Worm (Caenorhabditis elegans) whole organism, late embryonic: ENCODE results near the gene clec-88.
A peak's percentile ranks its signal among the peaks of the same experiment; 100 is the strongest.

Experiments used
- F13H6.1 ChIP-seq: sonication (generic microtip); optimal IDR thresholded peaks from 2 replicates; lab custom pipeline; 2016; ENCODE audit warnings: missing genetic modification characterization, missing compliant biosample characterization
- T23F11.4 ChIP-seq: fragments of 200-800 bp; sonication (Bioruptor generic); optimal IDR thresholded peaks from 2 replicates; lab custom pipeline; 2018; ENCODE audit warnings: mild to moderate bottlenecking, missing genetic modification characterization, missing compliant biosample characterization
- ceh-14 ChIP-seq: sonication (generic microtip); optimal IDR thresholded peaks from 2 replicates; lab custom pipeline; 2016; ENCODE audit warnings: missing genotype, missing genetic modification characterization, missing compliant biosample characterization
- ceh-19 ChIP-seq: fragments of 200-800 bp; sonication (Bioruptor generic); optimal IDR thresholded peaks from 2 replicates; lab custom pipeline; 2018; ENCODE audit warnings: mild to moderate bottlenecking, missing genetic modification characterization, missing compliant biosample characterization
- ceh-2 ChIP-seq: sonication (generic microtip); optimal IDR thresholded peaks from 2 replicates; lab custom pipeline; 2016; ENCODE audit warnings: missing genotype, missing genetic modification characterization, missing compliant biosample characterization
- ceh-24 ChIP-seq: sonication (generic microtip); optimal IDR thresholded peaks from 2 replicates; lab custom pipeline; 2016; ENCODE audit warnings: mild to moderate bottlenecking, missing genetic modification characterization, missing compliant biosample characterization
- ceh-30 ChIP-seq: fragments of 150-350 bp; optimal IDR thresholded peaks from 2 replicates; lab custom pipeline; 2014; ENCODE audit warnings: missing biosample characterization, missing genetic modification characterization
- ceh-31 ChIP-seq: sonication (generic microtip); optimal IDR thresholded peaks from 2 replicates; lab custom pipeline; 2016; ENCODE audit warnings: missing genetic modification characterization, missing compliant biosample characterization
- ceh-34 ChIP-seq: sonication (generic microtip); optimal IDR thresholded peaks from 2 replicates; lab custom pipeline; 2016; ENCODE audit warnings: mild to moderate bottlenecking, missing genetic modification characterization, missing compliant biosample characterization
- ceh-9 ChIP-seq: sonication (generic microtip); optimal IDR thresholded peaks from 2 replicates; lab custom pipeline; 2016; ENCODE audit warnings: mild to moderate bottlenecking, missing genetic modification characterization, inconsistent platforms, missing compliant biosample characterization
- che-1 ChIP-seq: sonication (generic microtip); optimal IDR thresholded peaks from 2 replicates; lab custom pipeline; 2016; ENCODE audit warnings: mild to moderate bottlenecking, missing genetic modification characterization, missing compliant biosample characterization
- dve-1 ChIP-seq: sonication (generic microtip); optimal IDR thresholded peaks from 2 replicates; lab custom pipeline; 2017; ENCODE audit warnings: antibody characterized with exemption, mild to moderate bottlenecking, missing genetic modification characterization, missing compliant biosample characterization
- ets-4 ChIP-seq: sonication (generic microtip); optimal IDR thresholded peaks from 2 replicates; lab custom pipeline; 2016; ENCODE audit warnings: missing genetic modification characterization, missing compliant biosample characterization
- fax-1 ChIP-seq: sonication (generic microtip); optimal IDR thresholded peaks from 2 replicates; lab custom pipeline; 2016; ENCODE audit warnings: missing genotype, missing genetic modification characterization, missing compliant biosample characterization
- fkh-10 ChIP-seq: fragments of 150-350 bp; optimal IDR thresholded peaks from 2 replicates; lab custom pipeline; 2014; ENCODE audit warnings: missing biosample characterization, missing genetic modification reagents, missing genetic modification characterization
- gmeb-2 ChIP-seq: sonication (generic microtip); optimal IDR thresholded peaks from 2 replicates; lab custom pipeline; 2016; ENCODE audit warnings: missing genetic modification characterization, inconsistent platforms, missing compliant biosample characterization
- hlh-15 ChIP-seq: sonication (generic microtip); optimal IDR thresholded peaks from 2 replicates; lab custom pipeline; 2016; ENCODE audit warnings: missing genetic modification characterization, missing compliant biosample characterization
- hlh-30 ChIP-seq: sonication (generic microtip); optimal IDR thresholded peaks from 2 replicates; lab custom pipeline; 2017; ENCODE audit warnings: antibody characterized with exemption, missing genetic modification characterization, missing compliant biosample characterization; ENCODE audit not compliant: insufficient read depth
- hlh-6 ChIP-seq: sonication (generic microtip); optimal IDR thresholded peaks from 2 replicates; lab custom pipeline; 2016; ENCODE audit warnings: missing genotype, missing genetic modification characterization, missing compliant biosample characterization
- hlh-8 ChIP-seq: sonication (generic microtip); optimal IDR thresholded peaks from 2 replicates; lab custom pipeline; 2016; ENCODE audit warnings: missing genotype, missing genetic modification characterization, missing compliant biosample characterization
- lin-11 ChIP-seq: fragments of 200-800 bp; sonication (Bioruptor generic); optimal IDR thresholded peaks from 2 replicates; lab custom pipeline; 2018; ENCODE audit warnings: mild to moderate bottlenecking, missing genetic modification characterization, missing compliant biosample characterization
- nfya-1 ChIP-seq: sonication (generic microtip); optimal IDR thresholded peaks from 2 replicates; lab custom pipeline; 2017; ENCODE audit warnings: missing genetic modification characterization, mild to moderate bottlenecking, missing compliant biosample characterization, antibody characterized with exemption, moderate library complexity
- nhr-11 ChIP-seq: fragments of 150-350 bp; optimal IDR thresholded peaks from 2 replicates; lab custom pipeline; 2014; ENCODE audit warnings: missing biosample characterization, missing genetic modification characterization
- npax-4 ChIP-seq: sonication (generic microtip); optimal IDR thresholded peaks from 2 replicates; lab custom pipeline; 2016; ENCODE audit warnings: missing genetic modification characterization, missing compliant biosample characterization
- pat-9 ChIP-seq: fragments of 200-800 bp; sonication (Bioruptor generic); optimal IDR thresholded peaks from 2 replicates; lab custom pipeline; 2018; ENCODE audit warnings: mild to moderate bottlenecking, missing genetic modification characterization, moderate library complexity, missing compliant biosample characterization
- pax-1 ChIP-seq: fragments of 150-350 bp; optimal IDR thresholded peaks from 2 replicates; lab custom pipeline; 2014; ENCODE audit warnings: missing biosample characterization, missing genetic modification characterization
- pha-2 ChIP-seq: sonication (generic microtip); optimal IDR thresholded peaks from 2 replicates; lab custom pipeline; 2017; ENCODE audit warnings: mild to moderate bottlenecking, missing genetic modification characterization, missing compliant biosample characterization
- pros-1 ChIP-seq: fragments of 150-350 bp; optimal IDR thresholded peaks from 2 replicates; lab custom pipeline; 2014; ENCODE audit warnings: missing biosample characterization, missing genetic modification reagents, missing genetic modification characterization
- ref-2 ChIP-seq: sonication (generic microtip); optimal IDR thresholded peaks from 2 replicates; lab custom pipeline; 2016; ENCODE audit warnings: missing genetic modification characterization, missing compliant biosample characterization
- sox-2 ChIP-seq: fragments of 200-800 bp; sonication (Bioruptor generic); IDR thresholded peaks from 2 replicates; pipeline ENCODE4 v1.3.6; 2022; ENCODE audit warnings: missing genetic modification reagents, missing genetic modification characterization, missing compliant biosample characterization
- sox-4 ChIP-seq: sonication (generic microtip); optimal IDR thresholded peaks from 2 replicates; lab custom pipeline; 2017; ENCODE audit warnings: mild to moderate bottlenecking, missing genetic modification characterization, inconsistent platforms, missing compliant biosample characterization
- syd-9 ChIP-seq: sonication (generic microtip); optimal IDR thresholded peaks from 2 replicates; lab custom pipeline; 2016; ENCODE audit warnings: mild to moderate bottlenecking, missing genetic modification characterization, moderate library complexity, missing compliant biosample characterization
- tbx-2 ChIP-seq: sonication (generic microtip); optimal IDR thresholded peaks from 2 replicates; lab custom pipeline; 2016; ENCODE audit warnings: missing genetic modification characterization, missing compliant biosample characterization
- tbx-7 ChIP-seq: sonication (generic microtip); optimal IDR thresholded peaks from 2 replicates; lab custom pipeline; 2016; ENCODE audit warnings: missing genotype, missing genetic modification characterization, missing compliant biosample characterization
- unc-3 ChIP-seq, 2 experiments: fragments of 200-800 bp in 1 of 2; sonication (Bioruptor generic) in 1 of 2; sonication (generic microtip) in 1 of 2; conservative IDR thresholded peaks in 1 of 2; optimal IDR thresholded peaks in 1 of 2; 2 replicates each; pipeline versions ENCODE4 v1.3.6 to Lab custom; 2016 to 2022; ENCODE audit warnings: missing compliant biosample characterization in 2 of 2, missing genetic modification characterization in 2 of 2, missing genetic modification reagents in 1 of 2
- unc-55 ChIP-seq: sonication (generic microtip); optimal IDR thresholded peaks from 2 replicates; lab custom pipeline; 2017; ENCODE audit warnings: missing biosample characterization, missing genetic modification reagents, missing genetic modification characterization
- unc-86 ChIP-seq: sonication (generic microtip); optimal IDR thresholded peaks from 2 replicates; lab custom pipeline; 2016; ENCODE audit warnings: missing genetic modification characterization, missing compliant biosample characterization
- zip-5 ChIP-seq: sonication (generic microtip); optimal IDR thresholded peaks from 2 replicates; lab custom pipeline; 2016; ENCODE audit warnings: missing genetic modification characterization, missing compliant biosample characterization
- ztf-16 ChIP-seq: sonication (generic microtip); optimal IDR thresholded peaks from 2 replicates; lab custom pipeline; 2017; ENCODE audit warnings: missing genetic modification characterization, missing compliant biosample characterization

Gene clec-88

DNA sequence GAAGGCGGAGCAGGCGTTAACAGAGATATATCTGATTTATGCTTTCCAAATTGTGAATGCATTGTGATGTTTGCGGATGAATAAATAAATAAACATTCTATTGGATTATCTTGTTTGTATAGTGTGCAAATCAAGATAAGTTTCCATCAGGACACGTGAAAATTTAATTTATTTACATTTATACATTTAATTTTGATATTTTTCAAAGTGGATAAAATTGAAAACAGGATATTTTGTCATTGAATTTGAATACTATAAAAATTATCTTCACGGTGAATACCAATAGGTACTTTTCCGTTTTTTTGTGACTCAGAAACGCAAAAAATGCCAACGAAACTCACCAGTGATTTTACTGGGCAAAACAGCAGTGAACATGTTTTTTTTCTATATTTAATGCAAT is 25.7 kb downstream of the clec-88 start, which contains the start of gene F58F12.3:
F58F12.3 (minus strand) TSS at position 101 of the 400 bp plus-strand sequence.
- no peak for TF ChIP-seq ceh-24 (tag; lab: Kevin White, UChicago)
- TF ChIP-seq unc-55 (GFP tag; lab: Kevin White, UChicago), result no peak
- no peak for TF ChIP-seq ztf-16
- no peak for TF ChIP-seq tbx-7 (tag; lab: Kevin White, UChicago)
- TF ChIP-seq hlh-30, result no peak
- TF ChIP-seq che-1 (tag; lab: Kevin White, UChicago), result no peak

DNA sequence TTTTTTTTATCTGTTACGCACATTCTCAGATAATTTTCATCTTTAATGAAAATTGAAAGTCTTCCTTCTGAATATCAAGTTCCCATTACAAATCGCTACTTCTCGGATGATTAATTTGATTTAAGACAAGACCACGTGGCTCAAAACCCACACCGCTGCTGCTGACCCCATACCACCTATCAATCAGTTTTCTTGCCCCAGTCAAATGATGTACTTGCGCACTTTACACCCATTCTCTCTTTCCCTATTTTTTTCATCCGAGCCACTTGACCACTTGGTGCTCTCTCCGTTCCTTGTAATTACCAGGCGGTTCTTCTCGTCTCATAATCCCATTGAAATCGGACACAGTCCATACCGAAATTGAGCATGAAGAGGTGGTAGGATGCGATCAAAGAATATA is 28.5 kb downstream of the clec-88 start:
- TF ChIP-seq F13H6.1 (tag; lab: Kevin White, UChicago) (no peak), unc-55 (GFP tag; lab: Kevin White, UChicago) (peak; percentile 52), pha-2 (no peak), T23F11.4 (GFP tag; lab: Kevin White, UChicago) (no peak), unc-3 (GFP tag; conservative IDR thresholded peaks at IDR 0.05; lab: Robert Waterston, UW) (no peak), unc-3 (tag; optimal IDR thresholded peaks at IDR 0.05; lab: Kevin White, UChicago) (no peak)

DNA sequence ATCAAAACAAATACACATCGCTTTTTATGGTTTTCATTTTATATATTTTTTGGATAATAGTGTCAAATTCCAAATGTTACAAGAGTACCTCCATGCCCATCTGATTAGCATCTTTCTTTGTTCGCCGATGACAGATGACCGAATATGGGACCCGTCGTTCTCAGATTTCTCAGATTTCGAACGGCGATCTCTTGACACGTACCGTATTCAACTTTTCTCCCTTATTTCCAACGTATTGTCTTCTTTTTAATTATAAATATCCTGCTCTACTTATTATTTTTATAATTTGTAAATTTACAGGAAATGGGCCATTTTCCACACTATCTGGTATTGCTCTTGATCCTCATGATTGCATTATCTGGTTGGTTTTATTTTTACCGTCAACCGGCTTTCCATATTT is 32.9 kb downstream of the clec-88 start, which contains the start of gene zig-10:
zig-10 (plus strand) TSS at position 301 of the 400 bp plus-strand sequence.
- no peak for TF ChIP-seq nfya-1 (tag; lab: Kevin White, UChicago)
- no peak for TF ChIP-seq npax-4
- no peak for TF ChIP-seq gmeb-2 (tag; lab: Kevin White, UChicago)
- no peak for TF ChIP-seq sox-2 (GFP tag; lab: Robert Waterston, UW)
- no peak for TF ChIP-seq lin-11 (tag; lab: Kevin White, UChicago)
- no peak for TF ChIP-seq ceh-2 (tag; lab: Kevin White, UChicago)
- no peak for TF ChIP-seq hlh-8 (tag; lab: Kevin White, UChicago)
- TF ChIP-seq zip-5 (tag; lab: Kevin White, UChicago), result no peak
- TF ChIP-seq tbx-7 (tag; lab: Kevin White, UChicago), result no peak
- TF ChIP-seq ceh-34 (tag; lab: Kevin White, UChicago), result no peak
- TF ChIP-seq sox-4 (tag; lab: Kevin White, UChicago), result no peak
- no peak for TF ChIP-seq ceh-31 (tag; lab: Kevin White, UChicago)

DNA sequence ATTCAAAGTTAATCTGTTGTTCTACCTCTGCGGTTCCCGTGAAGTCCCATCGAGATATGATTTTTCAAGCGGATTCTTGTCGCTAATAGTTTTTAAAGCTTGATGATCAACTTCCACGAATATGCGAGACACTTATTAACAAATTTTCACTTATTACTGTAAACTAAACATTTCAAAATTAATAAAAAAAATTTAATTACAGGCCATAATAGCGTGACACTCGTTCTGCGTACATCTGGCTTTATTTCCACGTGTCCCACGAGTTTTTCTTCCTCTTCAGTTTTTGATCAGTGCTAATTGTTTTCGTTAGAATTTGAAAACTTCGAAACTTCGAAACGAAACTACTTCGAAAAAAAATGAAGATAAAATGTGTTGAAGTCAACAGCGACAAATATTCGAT is 36.1 kb downstream of the clec-88 start, which contains the start of gene btb-2:
btb-2 (plus strand) TSS at position 301 of the 400 bp plus-strand sequence.
- TF ChIP-seq unc-55 (GFP tag; lab: Kevin White, UChicago), result no peak
- no peak for TF ChIP-seq syd-9 (tag; lab: Kevin White, UChicago)
- TF ChIP-seq ref-2 (tag; lab: Kevin White, UChicago), result no peak
- TF ChIP-seq pat-9 (tag; lab: Kevin White, UChicago), result no peak
- TF ChIP-seq tbx-7 (tag; lab: Kevin White, UChicago), result no peak
- TF ChIP-seq che-1 (tag; lab: Kevin White, UChicago), result no peak
- no peak for TF ChIP-seq sox-2 (GFP tag; lab: Robert Waterston, UW)
- no peak for TF ChIP-seq tbx-2
- TF ChIP-seq dve-1 (tag; lab: Kevin White, UChicago), result no peak
- no peak for TF ChIP-seq ceh-9 (tag; lab: Kevin White, UChicago)
- TF ChIP-seq hlh-6 (tag; lab: Kevin White, UChicago), result no peak
- no peak for TF ChIP-seq ets-4 (tag; lab: Kevin White, UChicago)
- no peak for TF ChIP-seq nhr-11 (tag; lab: Kevin White, UChicago)
- no peak for TF ChIP-seq fax-1 (tag; lab: Kevin White, UChicago)
- no peak for TF ChIP-seq T23F11.4 (GFP tag; lab: Kevin White, UChicago)
- TF ChIP-seq, all 69 proteins: peak for 0

DNA sequence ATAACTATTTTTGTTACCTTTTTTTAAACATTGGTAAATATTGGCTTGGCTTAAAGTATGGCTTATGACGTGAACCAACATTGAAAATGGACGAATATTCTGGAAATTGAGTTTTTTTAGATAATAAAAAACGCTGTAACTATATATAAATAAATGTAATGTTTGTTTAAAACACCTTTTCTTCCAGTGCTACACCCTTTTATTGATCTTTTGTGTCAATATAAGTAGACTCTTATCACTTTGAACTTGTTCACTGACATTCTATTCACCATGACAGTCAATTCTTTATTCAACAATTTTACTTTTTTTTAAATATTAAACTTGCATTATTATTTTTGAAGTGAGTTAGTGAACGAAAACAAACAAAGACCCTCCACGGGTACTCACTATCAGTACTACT is 37.7 kb downstream of the clec-88 start, which contains the start of gene T25D10.1:
T25D10.1 (plus strand) TSS at position 169 of the 400 bp plus-strand sequence.
- TF ChIP-seq unc-86, result no peak
- no peak for TF ChIP-seq fkh-10 (GFP tag; lab: Kevin White, UChicago)
- no peak for TF ChIP-seq hlh-8 (tag; lab: Kevin White, UChicago)
- no peak for TF ChIP-seq hlh-15 (tag; lab: Kevin White, UChicago)
- no peak for TF ChIP-seq ceh-34 (tag; lab: Kevin White, UChicago)
- TF ChIP-seq pax-1, result no peak
- no peak for TF ChIP-seq pha-2
- TF ChIP-seq ceh-19 (GFP tag; lab: Kevin White, UChicago), result no peak
- no peak for TF ChIP-seq ceh-30
- no peak for TF ChIP-seq tbx-2
- TF ChIP-seq nhr-11 (tag; lab: Kevin White, UChicago), result no peak
- TF ChIP-seq pros-1, result no peak
- TF ChIP-seq syd-9 (tag; lab: Kevin White, UChicago), result no peak
- no peak for TF ChIP-seq ceh-14 (tag; lab: Kevin White, UChicago)
